Worm (Caenorhabditis elegans) whole organism, early embryonic: Measurements from ENCODE around the gene ent-5.

Experiments
- B0310.2 ChIP-seq: sonication (generic microtip); optimal IDR thresholded peaks from 2 replicates; lab custom pipeline; 2016; ENCODE audit warnings: mild to moderate bottlenecking, missing genetic modification characterization, missing compliant biosample characterization
- F13C5.2 ChIP-seq: sonication (generic microtip); optimal IDR thresholded peaks from 2 replicates; lab custom pipeline; 2017; ENCODE audit warnings: mild to moderate bottlenecking, missing genetic modification characterization, inconsistent platforms, missing compliant biosample characterization
- aly-1 ChIP-seq: sonication (generic microtip); optimal IDR thresholded peaks from 2 replicates; lab custom pipeline; 2016; ENCODE audit warnings: missing genetic modification characterization, missing compliant biosample characterization
- ama-1 ChIP-seq: fragments of 150-350 bp; optimal IDR thresholded peaks from 2 replicates; lab custom pipeline; 2014
- ceh-13 ChIP-seq: fragments of 200-800 bp; sonication (Bioruptor generic); optimal IDR thresholded peaks from 2 replicates; lab custom pipeline; 2018; ENCODE audit warnings: mild to moderate bottlenecking, missing genetic modification characterization, missing compliant biosample characterization
- ceh-36 ChIP-seq: sonication (generic microtip); optimal IDR thresholded peaks from 2 replicates; lab custom pipeline; 2016; ENCODE audit warnings: missing genetic modification characterization, inconsistent platforms, missing compliant biosample characterization
- ets-7 ChIP-seq: sonication (generic microtip); optimal IDR thresholded peaks from 2 replicates; lab custom pipeline; 2016; ENCODE audit warnings: missing genotype, missing genetic modification characterization, missing compliant biosample characterization
- flt-1 ChIP-seq: fragments of 200-800 bp; sonication (Bioruptor generic); IDR thresholded peaks from 2 replicates; pipeline ENCODE4 v1.3.6; 2022; ENCODE audit warnings: missing genetic modification characterization, missing compliant biosample characterization
- hmbx-1 ChIP-seq: sonication (generic microtip); optimal IDR thresholded peaks from 2 replicates; lab custom pipeline; 2016; ENCODE audit warnings: mild to moderate bottlenecking, missing genetic modification characterization, missing compliant biosample characterization
- hmg-4 ChIP-seq: fragments of 200-800 bp; sonication (Bioruptor generic); optimal IDR thresholded peaks from 2 replicates; lab custom pipeline; 2018; ENCODE audit warnings: mild to moderate bottlenecking, missing genetic modification characterization, missing compliant biosample characterization
- hnd-1 ChIP-seq: sonication (generic microtip); optimal IDR thresholded peaks from 2 replicates; lab custom pipeline; 2016; ENCODE audit warnings: missing genetic modification characterization, missing compliant biosample characterization
- pes-1 ChIP-seq: fragments of 200-800 bp; sonication (Bioruptor generic); IDR thresholded peaks from 2 replicates; pipeline ENCODE4 v1.3.6; 2022; ENCODE audit warnings: missing genetic modification reagents, missing genetic modification characterization, missing compliant biosample characterization
- scrt-1 ChIP-seq: fragments of 200-800 bp; sonication (Bioruptor generic); IDR thresholded peaks from 2 replicates; pipeline ENCODE4 v1.3.6; 2022; ENCODE audit warnings: missing genetic modification characterization, missing compliant biosample characterization
- sea-1 ChIP-seq: fragments of 200-800 bp; sonication (Bioruptor generic); conservative IDR thresholded peaks from 2 replicates; pipeline ENCODE4 v1.3.6; 2022; ENCODE audit warnings: missing genetic modification characterization, missing compliant biosample characterization
- tbx-11 ChIP-seq: fragments of 200-800 bp; sonication (Bioruptor generic); IDR thresholded peaks from 2 replicates; pipeline ENCODE4 v1.3.6; 2022; ENCODE audit warnings: missing genetic modification characterization, missing compliant biosample characterization
- tbx-37 ChIP-seq: fragments of 200-800 bp; sonication (Bioruptor generic); conservative IDR thresholded peaks from 2 replicates; pipeline ENCODE4 v1.3.6; 2022; ENCODE audit warnings: missing genetic modification reagents, missing genetic modification characterization, missing compliant biosample characterization
- tra-4 ChIP-seq: sonication (generic microtip); optimal IDR thresholded peaks from 2 replicates; lab custom pipeline; 2017; ENCODE audit warnings: missing genetic modification characterization, missing compliant biosample characterization

Gene ent-5

ce11 chrX:4647104-4647503 lies 1.9 kb downstream of the ent-5 start, which contains the start of gene C46C11.4:
C46C11.4 (minus strand) TSS chrX:4647204.
- TF ChIP-seq pes-1 (GFP tag; lab: Robert Waterston, UW) (no peak), tbx-37 (GFP tag; lab: Robert Waterston, UW) (no peak)

ce11 chrX:4636821-4637220 lies 12.2 kb downstream of the ent-5 start, which contains the start of gene hosl-1:
hosl-1 (plus strand) TSS chrX:4637121.
- no peak for TF ChIP-seq aly-1 (tag; lab: Kevin White, UChicago)
- no peak for TF ChIP-seq scrt-1 (GFP tag; lab: Robert Waterston, UW)
- no peak for TF ChIP-seq ets-7 (tag; lab: Kevin White, UChicago)
- TF ChIP-seq ama-1 (lab: Kevin White, UChicago), result no peak
- no peak for TF ChIP-seq hmg-4 (GFP tag; lab: Kevin White, UChicago)
- no peak for TF ChIP-seq pes-1 (GFP tag; lab: Robert Waterston, UW)
- no peak for TF ChIP-seq B0310.2 (tag; lab: Kevin White, UChicago)
- TF ChIP-seq tbx-11 (GFP tag; lab: Robert Waterston, UW), result no peak

- no peak for TF ChIP-seq flt-1 (GFP tag; lab: Robert Waterston, UW)
- TF ChIP-seq scrt-1 (GFP tag; lab: Robert Waterston, UW), result no peak
- TF ChIP-seq aly-1 (tag; lab: Kevin White, UChicago), result no peak
- no peak for TF ChIP-seq hmbx-1 (tag; lab: Kevin White, UChicago)
- no peak for TF ChIP-seq ama-1 (lab: Kevin White, UChicago)
- TF ChIP-seq tbx-37 (GFP tag; lab: Robert Waterston, UW), result no peak
- no peak for TF ChIP-seq tra-4 (tag; lab: Kevin White, UChicago)
- no peak for TF ChIP-seq tbx-11 (GFP tag; lab: Robert Waterston, UW)
- TF ChIP-seq ets-7 (tag; lab: Kevin White, UChicago), result no peak
- TF ChIP-seq sea-1, result no peak
- no peak for TF ChIP-seq hmg-4 (GFP tag; lab: Kevin White, UChicago)
- TF ChIP-seq hnd-1 (tag; lab: Kevin White, UChicago), result no peak
- TF ChIP-seq B0310.2 (tag; lab: Kevin White, UChicago), result no peak
- TF ChIP-seq ceh-36 (tag; lab: Kevin White, UChicago), result no peak
- no peak for TF ChIP-seq F13C5.2
- TF ChIP-seq pes-1 (GFP tag; lab: Robert Waterston, UW), result no peak
- TF ChIP-seq ceh-13 (GFP tag; lab: Kevin White, UChicago), result no peak
These were observed 12.9 kb downstream of the ent-5 start for ce11 chrX:4636143-4636542.

ce11 chrX:4635643-4636042 lies 13.4 kb downstream of the ent-5 start:
- TF ChIP-seq hnd-1 (tag; lab: Kevin White, UChicago) (no peak), pes-1 (GFP tag; lab: Robert Waterston, UW) (no peak; the same call in 1 of the 2 replicates), sea-1 (0 out of 2 replicates have a peak, but pooled peaks have one; percentile 43), ets-7 (tag; lab: Kevin White, UChicago) (no peak), F13C5.2 (peak; percentile 41), hmg-4 (GFP tag; lab: Kevin White, UChicago) (peak; percentile 37), B0310.2 (tag; lab: Kevin White, UChicago) (no peak), ceh-13 (GFP tag; lab: Kevin White, UChicago) (no peak), tbx-37 (GFP tag; lab: Robert Waterston, UW) (no peak), tbx-11 (GFP tag; lab: Robert Waterston, UW) (no peak), hmbx-1 (tag; lab: Kevin White, UChicago) (no peak), flt-1 (GFP tag; lab: Robert Waterston, UW) (peak; percentile 22; the same call in 1 of the 2 replicates), ama-1 (lab: Kevin White, UChicago) (no peak), scrt-1 (GFP tag; lab: Robert Waterston, UW) (no peak), tra-4 (tag; lab: Kevin White, UChicago) (no peak), ceh-36 (tag; lab: Kevin White, UChicago) (no peak), aly-1 (tag; lab: Kevin White, UChicago) (peak; percentile 6)

- TF ChIP-seq F13C5.2, result no peak
- no peak for TF ChIP-seq tbx-11 (GFP tag; lab: Robert Waterston, UW)
These were observed 16.9 kb downstream of the ent-5 start, which contains the start of gene slcr-46.1 for ce11 chrX:4632088-4632487. slcr-46.1 (plus strand) TSS chrX:4632361.

ce11 chrX:4628817-4629575 lies 20.0 kb downstream of the ent-5 start:
- no peak for TF ChIP-seq sea-1
- TF ChIP-seq ceh-13 (GFP tag; lab: Kevin White, UChicago), result no peak
- TF ChIP-seq B0310.2 (tag; lab: Kevin White, UChicago), result no peak
- no peak for TF ChIP-seq ama-1 (lab: Kevin White, UChicago)
- TF ChIP-seq pes-1 (GFP tag; lab: Robert Waterston, UW), result no peak
- no peak for TF ChIP-seq hmbx-1 (tag; lab: Kevin White, UChicago)
- TF ChIP-seq tra-4 (tag; lab: Kevin White, UChicago), result no peak
- TF ChIP-seq F13C5.2, result no peak
- TF ChIP-seq tbx-37 (GFP tag; lab: Robert Waterston, UW), result no peak
- TF ChIP-seq flt-1 (GFP tag; lab: Robert Waterston, UW), result no peak
- TF ChIP-seq hmg-4 (GFP tag; lab: Kevin White, UChicago), result no peak
- TF ChIP-seq ets-7 (tag; lab: Kevin White, UChicago), result no peak
- no peak for TF ChIP-seq tbx-11 (GFP tag; lab: Robert Waterston, UW)
- no peak for TF ChIP-seq scrt-1 (GFP tag; lab: Robert Waterston, UW)

- no peak for TF ChIP-seq aly-1 (tag; lab: Kevin White, UChicago)
- no peak for TF ChIP-seq tra-4 (tag; lab: Kevin White, UChicago)
- no peak for TF ChIP-seq hmg-4 (GFP tag; lab: Kevin White, UChicago)
- no peak for TF ChIP-seq hmbx-1 (tag; lab: Kevin White, UChicago)
- no peak for TF ChIP-seq B0310.2 (tag; lab: Kevin White, UChicago)
- TF ChIP-seq scrt-1 (GFP tag; lab: Robert Waterston, UW), result no peak
- TF ChIP-seq ceh-36 (tag; lab: Kevin White, UChicago), result no peak
These were observed 20.6 kb downstream of the ent-5 start for ce11 chrX:4628350-4628749.
